Fruit fly (Drosophila melanogaster) Kc167 (cell line): ENCODE measurements around the gene Sirt6.

Experiments
- Myc ChIP-seq: fragments of >200 bp; optimal IDR thresholded peaks from 2 replicates; lab custom pipeline; 2017; ENCODE audit warnings: missing external identifiers
- Sin3A ChIP-seq: fragments of >200 bp; optimal IDR thresholded peaks from 2 replicates; lab custom pipeline; 2018; ENCODE audit warnings: missing external identifiers
- h ChIP-seq: fragments of >200 bp; optimal IDR thresholded peaks from 3 replicates; lab custom pipeline; 2018; ENCODE audit warnings: missing external identifiers
- insv ChIP-seq: fragments of >200 bp; optimal IDR thresholded peaks from 3 replicates; lab custom pipeline; 2018; ENCODE audit warnings: missing external identifiers
- psq ChIP-seq: fragments of >200 bp; optimal IDR thresholded peaks from 2 replicates; lab custom pipeline; 2017; ENCODE audit warnings: missing external identifiers
- ttk ChIP-seq: sonication (Bioruptor generic); optimal IDR thresholded peaks from 2 replicates; lab custom pipeline; 2017; ENCODE audit warnings: missing external identifiers

- TF ChIP-seq Sin3A (lab: Kevin White, UChicago) (no peak), Myc (lab: Kevin White, UChicago) (no peak), ttk (no peak), psq (no peak), h (lab: Kevin White, UChicago) (no peak), insv (lab: Kevin White, UChicago) (no peak)
Measured at dm6 chr3R:10272695-10273094, 11.0 kb upstream of the Sirt6 start.
